Fruit fly (Drosophila melanogaster): Measurements from ENCODE around the gene Tbh.
A peak's percentile ranks its signal among the peaks of the same experiment; 100 is the strongest.

The Tbh gene

dm6 chrX:8058446-8058900, 63.0 kb downstream of the Tbh start (continued):
- no peak for TF ChIP-seq CG11723 (GFP tag; optimal IDR thresholded peaks at IDR 0.05)
- no peak for TF ChIP-seq Atf-2 (GFP tag; optimal IDR thresholded peaks at IDR 0.05)
- TF ChIP-seq nom (GFP tag; optimal IDR thresholded peaks at IDR 0.05), result no peak
- TF ChIP-seq cg (GFP tag; optimal IDR thresholded peaks at IDR 0.05), result peak; percentile 97
- TF ChIP-seq ro (GFP tag; IDR thresholded peaks at IDR 0.05), result no peak
- no peak for TF ChIP-seq CG9727 (GFP tag; optimal IDR thresholded peaks at IDR 0.05)
- 0 out of 2 replicates have a peak, but pooled peaks have one; percentile 30 for TF ChIP-seq Drgx (GFP tag; IDR thresholded peaks at IDR 0.05)
- no peak for TF ChIP-seq HmgD (GFP tag; optimal IDR thresholded peaks at IDR 0.05)
- TF ChIP-seq B-H2 (GFP tag; optimal IDR thresholded peaks at IDR 0.05), result no peak
- TF ChIP-seq Gsc (GFP tag; IDR thresholded peaks at IDR 0.05), result no peak
- TF ChIP-seq BtbVII (GFP tag; optimal IDR thresholded peaks at IDR 0.05), result peak; percentile 38
- no peak for TF ChIP-seq Sry-δ (GFP tag; optimal IDR thresholded peaks at IDR 0.05)
- TF ChIP-seq kay (GFP tag; optimal IDR thresholded peaks at IDR 0.05), result no peak
- no peak for TF ChIP-seq Asciz (GFP tag; optimal IDR thresholded peaks at IDR 0.05)
- TF ChIP-seq vnd (GFP tag; IDR thresholded peaks at IDR 0.05; ENCODE audit: partially characterized antibody), result no peak
- TF ChIP-seq Dip3 (GFP tag; optimal IDR thresholded peaks at IDR 0.05), result no peak
- no peak for TF ChIP-seq CG9876 (GFP tag; optimal IDR thresholded peaks at IDR 0.05)
- no peak for TF ChIP-seq gem (tag; optimal IDR thresholded peaks at IDR 0.05)
- peak; percentile 28 for TF ChIP-seq gcm (GFP tag; optimal IDR thresholded peaks at IDR 0.05)
- TF ChIP-seq CG5953 (GFP tag; IDR thresholded peaks at IDR 0.05), result no peak
- no peak for TF ChIP-seq Xbp1 (GFP tag; optimal IDR thresholded peaks at IDR 0.05)
- no peak for TF ChIP-seq Mes4 (GFP tag; optimal IDR thresholded peaks at IDR 0.05)
- TF ChIP-seq tx (GFP tag; optimal IDR thresholded peaks at IDR 0.05), result no peak
- no peak for TF ChIP-seq Sin3A (optimal IDR thresholded peaks at IDR 0.05)
- no peak for TF ChIP-seq C15 (GFP tag; IDR thresholded peaks at IDR 0.05)
- no peak for TF ChIP-seq sens-2 (GFP tag; IDR thresholded peaks at IDR 0.05)
- no peak for TF ChIP-seq Antp (GFP tag; optimal IDR thresholded peaks at IDR 0.05)
- no peak for TF ChIP-seq GATAe (GFP tag; conservative IDR thresholded peaks at IDR 0.05)
- TF ChIP-seq MESR4 (GFP tag; optimal IDR thresholded peaks at IDR 0.05), result peak; percentile 21
- TF ChIP-seq Doc2 (GFP tag; IDR thresholded peaks at IDR 0.05), result no peak
- TF ChIP-seq CG6683 (GFP tag; optimal IDR thresholded peaks at IDR 0.05), result peak; percentile 12
- no peak for TF ChIP-seq CkIIα-i1 (GFP tag; IDR thresholded peaks at IDR 0.05)
- no peak for TF ChIP-seq grau (tag; optimal IDR thresholded peaks at IDR 0.05)
- peak; percentile 68 for TF ChIP-seq ash1 (GFP tag; optimal IDR thresholded peaks at IDR 0.05)
- 0 out of 2 replicates have a peak, but pooled peaks have one; percentile 23 for TF ChIP-seq Rfx (GFP tag; IDR thresholded peaks at IDR 0.05)
- TF ChIP-seq Fer3 (tag; optimal IDR thresholded peaks at IDR 0.05), result no peak
- no peak for TF ChIP-seq CG6254 (GFP tag; optimal IDR thresholded peaks at IDR 0.05)
- TF ChIP-seq ind (GFP tag; optimal IDR thresholded peaks at IDR 0.05), result no peak
- TF ChIP-seq kni (GFP tag; optimal IDR thresholded peaks at IDR 0.05), result peak; percentile 52
- no peak for TF ChIP-seq CG13775 (GFP tag; optimal IDR thresholded peaks at IDR 0.05)
- no peak for TF ChIP-seq CG18262 (tag; optimal IDR thresholded peaks at IDR 0.05)
- TF ChIP-seq CG3995 (GFP tag; optimal IDR thresholded peaks at IDR 0.05), result no peak
- TF ChIP-seq CrebB (tag; optimal IDR thresholded peaks at IDR 0.05), result no peak
- no peak for TF ChIP-seq ATbp (GFP tag; optimal IDR thresholded peaks at IDR 0.05)
- TF ChIP-seq CG14860 (GFP tag; IDR thresholded peaks at IDR 0.05; ENCODE audit: partially characterized antibody), result no peak
- TF ChIP-seq fd102C (GFP tag; optimal IDR thresholded peaks at IDR 0.05), result no peak
- no peak for TF ChIP-seq Dp (GFP tag; optimal IDR thresholded peaks at IDR 0.05)
- TF ChIP-seq her (GFP tag; optimal IDR thresholded peaks at IDR 0.05), result no peak
- TF ChIP-seq exex (tag; optimal IDR thresholded peaks at IDR 0.05), result no peak
- TF ChIP-seq yki (optimal IDR thresholded peaks at IDR 0.05), result no peak
- TF ChIP-seq cad (GFP tag; optimal IDR thresholded peaks at IDR 0.05), result peak; percentile 22
- TF ChIP-seq HLH4C (GFP tag; IDR thresholded peaks at IDR 0.05; ENCODE audit: partially characterized antibody), result no peak

Data from whole organism, embryonic.